Fruit fly (Drosophila melanogaster): ENCODE data around the gene CG3330.

Gene CG3330

DNA sequence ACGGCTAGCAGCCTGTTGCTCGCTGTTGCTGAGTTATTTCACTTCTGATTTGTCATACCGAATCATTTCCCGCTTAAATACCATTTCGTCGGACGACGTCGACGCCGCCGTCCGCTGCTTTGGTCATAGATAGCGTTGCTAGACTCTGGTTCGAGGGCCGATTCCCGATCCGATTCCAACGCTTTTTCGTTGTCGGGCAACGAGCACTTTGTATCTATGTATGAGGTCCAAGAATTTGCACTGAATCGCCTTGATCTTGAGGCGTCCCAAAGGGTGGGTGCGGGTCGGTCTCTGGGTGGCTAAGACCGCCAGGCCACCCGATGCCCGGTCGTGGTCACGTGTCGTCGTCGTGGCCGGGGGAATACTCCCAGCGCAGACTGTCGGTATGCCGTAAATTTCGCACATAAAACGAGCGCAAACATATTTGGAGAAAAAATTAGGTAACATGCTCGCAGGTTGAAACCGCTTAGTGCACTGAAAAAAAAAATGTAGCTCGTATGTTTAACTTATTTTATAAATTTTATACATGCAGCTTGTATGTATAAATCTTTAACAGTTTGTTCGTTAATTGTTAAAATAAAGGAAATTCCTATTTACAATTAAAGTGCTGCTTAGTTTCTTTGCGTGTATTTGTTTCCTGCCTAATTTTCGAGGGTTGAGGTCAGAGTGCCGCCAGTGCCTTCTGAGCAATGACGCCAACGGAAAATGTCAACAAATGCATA, 38.4 kb downstream of the CG3330 start, which contains the start of gene CG3348 (continued):
- TF ChIP-seq ewg (GFP tag; optimal IDR thresholded peaks at IDR 0.05): peak; percentile 41
- peak; percentile 38; the same call in 1 of the 2 replicates for TF ChIP-seq Awh (GFP tag; IDR thresholded peaks at IDR 0.05)
- no peak for TF ChIP-seq sim (GFP tag; IDR thresholded peaks at IDR 0.05)
- TF ChIP-seq CG31388 (GFP tag; optimal IDR thresholded peaks at IDR 0.05): no peak
- no peak for TF ChIP-seq grn (GFP tag; optimal IDR thresholded peaks at IDR 0.05)
- no peak for TF ChIP-seq kay (GFP tag; optimal IDR thresholded peaks at IDR 0.05)
- TF ChIP-seq grau (tag; optimal IDR thresholded peaks at IDR 0.05): peak; percentile 71
- TF ChIP-seq CG6689 (GFP tag; IDR thresholded peaks at IDR 0.05): peak; percentile 59
- peak; percentile 45; the same call in 1 of the 2 replicates for TF ChIP-seq ara (GFP tag; IDR thresholded peaks at IDR 0.05)
- TF ChIP-seq repo (GFP tag; optimal IDR thresholded peaks at IDR 0.05): no peak
- TF ChIP-seq bcd (GFP tag; optimal IDR thresholded peaks at IDR 0.05): peak; percentile 82
- no peak for TF ChIP-seq NC2α (GFP tag; optimal IDR thresholded peaks at IDR 0.05)
- no peak for TF ChIP-seq CG9797 (GFP tag; optimal IDR thresholded peaks at IDR 0.05)
- TF ChIP-seq CG11723 (GFP tag; optimal IDR thresholded peaks at IDR 0.05): peak; percentile 35
- TF ChIP-seq az2 (GFP tag; optimal IDR thresholded peaks at IDR 0.05): peak; percentile 47
- TF ChIP-seq CG14860 (GFP tag; IDR thresholded peaks at IDR 0.05; ENCODE audit: partially characterized antibody): no peak
- no peak for TF ChIP-seq Vsx1 (GFP tag; optimal IDR thresholded peaks at IDR 0.05)
- no peak for TF ChIP-seq Kr (GFP tag; optimal IDR thresholded peaks at IDR 0.05)
- TF ChIP-seq jigr1 (GFP tag; IDR thresholded peaks at IDR 0.05): no peak
- 0 out of 3 replicates have a peak, but pooled peaks have one; percentile 46 for TF ChIP-seq CG7357 (GFP tag; IDR thresholded peaks at IDR 0.05)
- TF ChIP-seq CG16813 (GFP tag; IDR thresholded peaks at IDR 0.05; ENCODE audit: partially characterized antibody): no peak
- peak; percentile 66 for TF ChIP-seq CG11085 (GFP tag; IDR thresholded peaks at IDR 0.05)
- no peak for TF ChIP-seq HLH4C (GFP tag; IDR thresholded peaks at IDR 0.05; ENCODE audit: partially characterized antibody)
- TF ChIP-seq slbo (GFP tag; IDR thresholded peaks at IDR 0.05): peak; percentile 92
- peak; percentile 43 for TF ChIP-seq fu2 (GFP tag; optimal IDR thresholded peaks at IDR 0.05)
- TF ChIP-seq Deaf1 (tag; optimal IDR thresholded peaks at IDR 0.05): peak; percentile 58
- peak; percentile 20 for TF ChIP-seq CG1529 (GFP tag; optimal IDR thresholded peaks at IDR 0.05)
- no peak for TF ChIP-seq unc-4 (GFP tag; IDR thresholded peaks at IDR 0.05; ENCODE audit: partially characterized antibody)
- peak; percentile 42; the same call in 1 of the 2 replicates for TF ChIP-seq Nf-YA (GFP tag; IDR thresholded peaks at IDR 0.05)
- TF ChIP-seq CG13775 (GFP tag; optimal IDR thresholded peaks at IDR 0.05): peak; percentile 73
- peak; percentile 94 for TF ChIP-seq CG2120 (GFP tag; optimal IDR thresholded peaks at IDR 0.05)
- peak; percentile 40 for TF ChIP-seq Bdp1 (GFP tag; optimal IDR thresholded peaks at IDR 0.05)
- peak; percentile 4 for TF ChIP-seq CG5180 (GFP tag; optimal IDR thresholded peaks at IDR 0.05)
- TF ChIP-seq CG5953 (GFP tag; IDR thresholded peaks at IDR 0.05): no peak
- peak; percentile 75 for TF ChIP-seq Xrp1 (GFP tag; IDR thresholded peaks at IDR 0.05)
- TF ChIP-seq CG4424 (GFP tag; optimal IDR thresholded peaks at IDR 0.05): peak; percentile 52
- TF ChIP-seq CG16779 (GFP tag; IDR thresholded peaks at IDR 0.05): 0 out of 2 replicates have a peak, but pooled peaks have one; percentile 48
- TF ChIP-seq crc (GFP tag; optimal IDR thresholded peaks at IDR 0.05): peak; percentile 49
- peak; percentile 65 for TF ChIP-seq Ptx1 (GFP tag; IDR thresholded peaks at IDR 0.05)
- peak; percentile 85 for TF ChIP-seq Hmr (GFP tag; optimal IDR thresholded peaks at IDR 0.05)
- peak; percentile 60 for TF ChIP-seq eyg (GFP tag; optimal IDR thresholded peaks at IDR 0.05)
- peak; percentile 73 for TF ChIP-seq CG12155 (GFP tag; optimal IDR thresholded peaks at IDR 0.05)
- peak; percentile 84 for TF ChIP-seq Fer1 (GFP tag; optimal IDR thresholded peaks at IDR 0.05)
- TF ChIP-seq CG31441 (GFP tag; IDR thresholded peaks at IDR 0.05): peak; percentile 59
- peak; percentile 61 for TF ChIP-seq CG7786 (GFP tag; optimal IDR thresholded peaks at IDR 0.05)
- no peak for TF ChIP-seq CG7963 (GFP tag; IDR thresholded peaks at IDR 0.05; ENCODE audit: partially characterized antibody)
- peak; percentile 55 for TF ChIP-seq esg (GFP tag; conservative IDR thresholded peaks at IDR 0.05)
- TF ChIP-seq emc (GFP tag; optimal IDR thresholded peaks at IDR 0.05): peak; percentile 13
- peak; percentile 4 for TF ChIP-seq chn (GFP tag; optimal IDR thresholded peaks at IDR 0.05)
- TF ChIP-seq CG12744 (GFP tag; optimal IDR thresholded peaks at IDR 0.05): peak; percentile 42

All from whole organism, embryonic.